Worm (Caenorhabditis elegans) whole organism, early embryonic: ENCODE results near the gene F19B10.3.

ENCODE experiments used
- B0310.2 ChIP-seq: sonication (generic microtip); optimal IDR thresholded peaks from 2 replicates; lab custom pipeline; 2016; ENCODE audit warnings: mild to moderate bottlenecking, missing genetic modification characterization, missing compliant biosample characterization
- F13C5.2 ChIP-seq: sonication (generic microtip); optimal IDR thresholded peaks from 2 replicates; lab custom pipeline; 2017; ENCODE audit warnings: mild to moderate bottlenecking, missing genetic modification characterization, inconsistent platforms, missing compliant biosample characterization
- aly-1 ChIP-seq: sonication (generic microtip); optimal IDR thresholded peaks from 2 replicates; lab custom pipeline; 2016; ENCODE audit warnings: missing genetic modification characterization, missing compliant biosample characterization
- ama-1 ChIP-seq: fragments of 150-350 bp; optimal IDR thresholded peaks from 2 replicates; lab custom pipeline; 2014
- ceh-13 ChIP-seq: fragments of 200-800 bp; sonication (Bioruptor generic); optimal IDR thresholded peaks from 2 replicates; lab custom pipeline; 2018; ENCODE audit warnings: mild to moderate bottlenecking, missing genetic modification characterization, missing compliant biosample characterization
- ceh-36 ChIP-seq: sonication (generic microtip); optimal IDR thresholded peaks from 2 replicates; lab custom pipeline; 2016; ENCODE audit warnings: missing genetic modification characterization, inconsistent platforms, missing compliant biosample characterization
- ets-7 ChIP-seq: sonication (generic microtip); optimal IDR thresholded peaks from 2 replicates; lab custom pipeline; 2016; ENCODE audit warnings: missing genotype, missing genetic modification characterization, missing compliant biosample characterization
- flt-1 ChIP-seq: fragments of 200-800 bp; sonication (Bioruptor generic); IDR thresholded peaks from 2 replicates; pipeline ENCODE4 v1.3.6; 2022; ENCODE audit warnings: missing genetic modification characterization, missing compliant biosample characterization
- hmbx-1 ChIP-seq: sonication (generic microtip); optimal IDR thresholded peaks from 2 replicates; lab custom pipeline; 2016; ENCODE audit warnings: mild to moderate bottlenecking, missing genetic modification characterization, missing compliant biosample characterization
- hmg-4 ChIP-seq: fragments of 200-800 bp; sonication (Bioruptor generic); optimal IDR thresholded peaks from 2 replicates; lab custom pipeline; 2018; ENCODE audit warnings: mild to moderate bottlenecking, missing genetic modification characterization, missing compliant biosample characterization
- hnd-1 ChIP-seq: sonication (generic microtip); optimal IDR thresholded peaks from 2 replicates; lab custom pipeline; 2016; ENCODE audit warnings: missing genetic modification characterization, missing compliant biosample characterization
- pes-1 ChIP-seq: fragments of 200-800 bp; sonication (Bioruptor generic); IDR thresholded peaks from 2 replicates; pipeline ENCODE4 v1.3.6; 2022; ENCODE audit warnings: missing genetic modification reagents, missing genetic modification characterization, missing compliant biosample characterization
- scrt-1 ChIP-seq: fragments of 200-800 bp; sonication (Bioruptor generic); IDR thresholded peaks from 2 replicates; pipeline ENCODE4 v1.3.6; 2022; ENCODE audit warnings: missing genetic modification characterization, missing compliant biosample characterization
- sea-1 ChIP-seq: fragments of 200-800 bp; sonication (Bioruptor generic); conservative IDR thresholded peaks from 2 replicates; pipeline ENCODE4 v1.3.6; 2022; ENCODE audit warnings: missing genetic modification characterization, missing compliant biosample characterization
- tbx-11 ChIP-seq: fragments of 200-800 bp; sonication (Bioruptor generic); IDR thresholded peaks from 2 replicates; pipeline ENCODE4 v1.3.6; 2022; ENCODE audit warnings: missing genetic modification characterization, missing compliant biosample characterization
- tbx-37 ChIP-seq: fragments of 200-800 bp; sonication (Bioruptor generic); conservative IDR thresholded peaks from 2 replicates; pipeline ENCODE4 v1.3.6; 2022; ENCODE audit warnings: missing genetic modification reagents, missing genetic modification characterization, missing compliant biosample characterization
- tra-4 ChIP-seq: sonication (generic microtip); optimal IDR thresholded peaks from 2 replicates; lab custom pipeline; 2017; ENCODE audit warnings: missing genetic modification characterization, missing compliant biosample characterization

The F19B10.3 gene

ce11 chrII:3680366-3680765, 15.8 kb downstream of the F19B10.3 start:
- no peak for TF ChIP-seq hmbx-1 (tag; lab: Kevin White, UChicago)
- TF ChIP-seq ceh-36 (tag; lab: Kevin White, UChicago) = no peak
- TF ChIP-seq scrt-1 (GFP tag; lab: Robert Waterston, UW) = no peak
- no peak for TF ChIP-seq B0310.2 (tag; lab: Kevin White, UChicago)
- no peak for TF ChIP-seq tbx-11 (GFP tag; lab: Robert Waterston, UW)
- no peak for TF ChIP-seq pes-1 (GFP tag; lab: Robert Waterston, UW)
- no peak for TF ChIP-seq ama-1
- TF ChIP-seq tbx-37 (GFP tag; lab: Robert Waterston, UW) = no peak
- TF ChIP-seq sea-1 (GFP tag; lab: Robert Waterston, UW) = no peak
- TF ChIP-seq tra-4 (tag; lab: Kevin White, UChicago) = no peak
- TF ChIP-seq hmg-4 (GFP tag; lab: Kevin White, UChicago) = no peak
- no peak for TF ChIP-seq hnd-1 (tag; lab: Kevin White, UChicago)
- no peak for TF ChIP-seq aly-1 (tag; lab: Kevin White, UChicago)
- no peak for TF ChIP-seq flt-1 (GFP tag; lab: Robert Waterston, UW)
- TF ChIP-seq ets-7 (tag; lab: Kevin White, UChicago) = no peak
- TF ChIP-seq F13C5.2 (tag; lab: Kevin White, UChicago) = no peak
- no peak for TF ChIP-seq ceh-13 (GFP tag; lab: Kevin White, UChicago)

ce11 chrII:3681365-3682083, 17.0 kb downstream of the F19B10.3 start, which contains the start of gene F19B10.10:
Gene F19B10.10, minus strand, starts transcription at chrII:3681415.
- TF ChIP-seq ceh-13 (GFP tag; lab: Kevin White, UChicago) (no peak), ceh-36 (tag; lab: Kevin White, UChicago) (no peak), flt-1 (GFP tag; lab: Robert Waterston, UW) (no peak), ama-1 (no peak)

- TF ChIP-seq scrt-1 (GFP tag; lab: Robert Waterston, UW) (no peak), ets-7 (tag; lab: Kevin White, UChicago) (no peak), tbx-11 (GFP tag; lab: Robert Waterston, UW) (no peak), sea-1 (GFP tag; lab: Robert Waterston, UW) (no peak), flt-1 (GFP tag; lab: Robert Waterston, UW) (no peak), tra-4 (tag; lab: Kevin White, UChicago) (no peak), pes-1 (GFP tag; lab: Robert Waterston, UW) (no peak), B0310.2 (tag; lab: Kevin White, UChicago) (no peak), F13C5.2 (tag; lab: Kevin White, UChicago) (no peak)
These were observed 18.2 kb downstream of the F19B10.3 start, which contains the start of gene F19B10.1 for ce11 chrII:3682770-3683234. Gene F19B10.1, plus strand, starts transcription at chrII:3683184.

ce11 chrII:3684487-3685067, 20.0 kb downstream of the F19B10.3 start:
- no peak for TF ChIP-seq tra-4 (tag; lab: Kevin White, UChicago)
- no peak for TF ChIP-seq tbx-11 (GFP tag; lab: Robert Waterston, UW)
- TF ChIP-seq tbx-37 (GFP tag; lab: Robert Waterston, UW) = no peak
- TF ChIP-seq B0310.2 (tag; lab: Kevin White, UChicago) = no peak
- no peak for TF ChIP-seq hnd-1 (tag; lab: Kevin White, UChicago)
- no peak for TF ChIP-seq ama-1
- no peak for TF ChIP-seq flt-1 (GFP tag; lab: Robert Waterston, UW)
- no peak for TF ChIP-seq ets-7 (tag; lab: Kevin White, UChicago)
- TF ChIP-seq ceh-13 (GFP tag; lab: Kevin White, UChicago) = no peak

- no peak for TF ChIP-seq flt-1 (GFP tag; lab: Robert Waterston, UW)
- TF ChIP-seq pes-1 (GFP tag; lab: Robert Waterston, UW) = no peak
- no peak for TF ChIP-seq F13C5.2 (tag; lab: Kevin White, UChicago)
These were observed 23.8 kb downstream of the F19B10.3 start, which contains the start of gene ifas-1 for ce11 chrII:3688333-3688732. Gene ifas-1, minus strand, starts transcription at chrII:3688719.

- no peak for TF ChIP-seq sea-1 (GFP tag; lab: Robert Waterston, UW)
- TF ChIP-seq ceh-13 (GFP tag; lab: Kevin White, UChicago) = no peak
- no peak for TF ChIP-seq hnd-1 (tag; lab: Kevin White, UChicago)
- TF ChIP-seq ama-1 = no peak
- TF ChIP-seq ceh-36 (tag; lab: Kevin White, UChicago) = no peak
These were observed 26.1 kb downstream of the F19B10.3 start, which contains the start of gene srx-101 for ce11 chrII:3690646-3691045. Gene srx-101, minus strand, starts transcription at chrII:3690746.

ce11 chrII:3694664-3695063, 30.1 kb downstream of the F19B10.3 start, which contains the start of gene srx-102:
Gene srx-102, minus strand, starts transcription at chrII:3694764.
- no peak for TF ChIP-seq B0310.2 (tag; lab: Kevin White, UChicago)
- TF ChIP-seq aly-1 (tag; lab: Kevin White, UChicago) = no peak
- TF ChIP-seq tra-4 (tag; lab: Kevin White, UChicago) = no peak
- TF ChIP-seq tbx-37 (GFP tag; lab: Robert Waterston, UW) = no peak
- no peak for TF ChIP-seq hmg-4 (GFP tag; lab: Kevin White, UChicago)
- no peak for TF ChIP-seq scrt-1 (GFP tag; lab: Robert Waterston, UW)
- TF ChIP-seq F13C5.2 (tag; lab: Kevin White, UChicago) = no peak
- no peak for TF ChIP-seq hnd-1 (tag; lab: Kevin White, UChicago)
- no peak for TF ChIP-seq pes-1 (GFP tag; lab: Robert Waterston, UW)
- no peak for TF ChIP-seq ets-7 (tag; lab: Kevin White, UChicago)
- no peak for TF ChIP-seq ceh-13 (GFP tag; lab: Kevin White, UChicago)
- no peak for TF ChIP-seq ama-1
- no peak for TF ChIP-seq hmbx-1 (tag; lab: Kevin White, UChicago)
- TF ChIP-seq ceh-36 (tag; lab: Kevin White, UChicago) = no peak
- no peak for TF ChIP-seq flt-1 (GFP tag; lab: Robert Waterston, UW)
- no peak for TF ChIP-seq sea-1 (GFP tag; lab: Robert Waterston, UW)
- TF ChIP-seq tbx-11 (GFP tag; lab: Robert Waterston, UW) = no peak
